Fruit fly (Drosophila melanogaster): ENCODE measurements around the gene CG11755.

DNA sequence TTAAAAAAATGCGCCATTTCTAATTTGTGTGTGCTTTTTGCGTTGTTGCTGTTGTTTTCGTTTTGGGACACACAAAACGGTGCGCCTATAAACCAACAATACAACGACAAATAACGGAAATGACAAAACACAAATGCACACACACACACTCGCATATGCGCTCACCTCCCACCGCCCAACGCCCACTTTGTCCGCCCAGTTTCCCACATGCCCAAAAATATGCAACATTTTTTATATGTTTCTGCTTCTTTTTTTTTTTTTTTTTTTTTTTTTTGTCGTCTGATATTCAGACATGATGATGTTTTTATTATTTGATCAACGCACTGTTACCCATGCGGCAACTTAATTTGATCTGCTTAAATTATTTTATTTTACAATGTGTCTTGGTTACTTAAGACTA is 30.5 kb downstream of the CG11755 start:
- TF ChIP-seq CG14965 (GFP tag; optimal IDR thresholded peaks at IDR 0.05; ENCODE audit: borderline replicate concordance): no peak
- no peak for TF ChIP-seq ind (GFP tag; optimal IDR thresholded peaks at IDR 0.05)
- TF ChIP-seq B-H2 (GFP tag; optimal IDR thresholded peaks at IDR 0.05): no peak
- no peak for TF ChIP-seq CG4617 (GFP tag; optimal IDR thresholded peaks at IDR 0.05; ENCODE audit: borderline replicate concordance)
- no peak for TF ChIP-seq Vsx1 (GFP tag; optimal IDR thresholded peaks at IDR 0.05)
- no peak for TF ChIP-seq pnt (GFP tag; optimal IDR thresholded peaks at IDR 0.05)
- TF ChIP-seq CG31441 (GFP tag; IDR thresholded peaks at IDR 0.05): no peak
- no peak for TF ChIP-seq seq (GFP tag; IDR thresholded peaks at IDR 0.05)

Data from whole organism, embryonic.